Fruit fly (Drosophila melanogaster) Kc167 (cell line): ENCODE data around the gene CG12818.

Experiments used
- Myc ChIP-seq: fragments of >200 bp; optimal IDR thresholded peaks from 2 replicates; lab custom pipeline; 2017; ENCODE audit warnings: missing external identifiers
- Sin3A ChIP-seq: fragments of >200 bp; optimal IDR thresholded peaks from 2 replicates; lab custom pipeline; 2018; ENCODE audit warnings: missing external identifiers
- h ChIP-seq: fragments of >200 bp; optimal IDR thresholded peaks from 3 replicates; lab custom pipeline; 2018; ENCODE audit warnings: missing external identifiers
- insv ChIP-seq: fragments of >200 bp; optimal IDR thresholded peaks from 3 replicates; lab custom pipeline; 2018; ENCODE audit warnings: missing external identifiers
- psq ChIP-seq: fragments of >200 bp; optimal IDR thresholded peaks from 2 replicates; lab custom pipeline; 2017; ENCODE audit warnings: missing external identifiers
- ttk ChIP-seq: sonication (Bioruptor generic); optimal IDR thresholded peaks from 2 replicates; lab custom pipeline; 2017; ENCODE audit warnings: missing external identifiers

Gene CG12818

dm6 chr3R:10377849-10378248 lies 46.5 kb downstream of the CG12818 start, which contains the start of gene Rfx:
Gene Rfx (minus strand): TSS chr3R:10378068.
- TF ChIP-seq psq (lab: Kevin White, UChicago) = no peak
- TF ChIP-seq h (lab: Kevin White, UChicago) = no peak
- no peak for TF ChIP-seq insv (lab: Kevin White, UChicago)
- TF ChIP-seq ttk (lab: Kevin White, UChicago) = no peak
- TF ChIP-seq Myc (lab: Kevin White, UChicago) = no peak
- TF ChIP-seq Sin3A (lab: Kevin White, UChicago) = no peak

- TF ChIP-seq ttk (lab: Kevin White, UChicago) (no peak), insv (lab: Kevin White, UChicago) (no peak), psq (lab: Kevin White, UChicago) (no peak), h (lab: Kevin White, UChicago) (no peak), Sin3A (lab: Kevin White, UChicago) (no peak), Myc (lab: Kevin White, UChicago) (no peak)
Observed at dm6 chr3R:10378989-10379388, 47.6 kb downstream of the CG12818 start.

- TF ChIP-seq psq (lab: Kevin White, UChicago) (no peak), h (lab: Kevin White, UChicago) (no peak)
Observed at dm6 chr3R:10379409-10379808, 48.0 kb downstream of the CG12818 start.

- TF ChIP-seq ttk (lab: Kevin White, UChicago) (no peak), psq (lab: Kevin White, UChicago) (no peak), Sin3A (lab: Kevin White, UChicago) (no peak), Myc (lab: Kevin White, UChicago) (no peak), insv (lab: Kevin White, UChicago) (no peak), h (lab: Kevin White, UChicago) (no peak)
Observed at dm6 chr3R:10380025-10380424, 48.6 kb downstream of the CG12818 start.
